Worm (Caenorhabditis elegans): ENCODE data around the gene ctl-2.
"Not testable (repeated sequence)": the region's sequence is repeated elsewhere in the genome, so short reads cannot be mapped to it uniquely, and the experiment has no call there.

ctl-2 gene

ce11 chrII:14301927-14302326, at the start of gene ctl-2:
Gene ctl-2, minus strand, starts transcription at chrII:14302027.
- not testable (repeated sequence) for TF ChIP-seq vab-15, rnt-1, elt-2 (tag; optimal IDR thresholded peaks at IDR 0.05)

- TF ChIP-seq aha-1 (tag; optimal IDR thresholded peaks at IDR 0.05) (no peak), pqm-1 (tag; optimal IDR thresholded peaks at IDR 0.05) (no peak), fkh-8 (tag; optimal IDR thresholded peaks at IDR 0.05) (no peak), ceh-63 (GFP tag; optimal IDR thresholded peaks at IDR 0.05) (no peak), sptf-1 (tag; optimal IDR thresholded peaks at IDR 0.05) (no peak), tlp-1 (tag; optimal IDR thresholded peaks at IDR 0.05) (no peak), fkh-4 (tag; optimal IDR thresholded peaks at IDR 0.05; ENCODE audit: borderline replicate concordance) (no peak), fos-1 (tag; optimal IDR thresholded peaks at IDR 0.05) (no peak), blmp-1 (tag; optimal IDR thresholded peaks at IDR 0.05) (no peak), elt-2 (tag; optimal IDR thresholded peaks at IDR 0.05) (no peak), elt-3 (tag; optimal IDR thresholded peaks at IDR 0.05) (no peak), unc-130 (tag; optimal IDR thresholded peaks at IDR 0.05) (no peak), lin-13 (GFP tag; optimal IDR thresholded peaks at IDR 0.05) (no peak), ztf-11 (tag; optimal IDR thresholded peaks at IDR 0.05) (no peak), ces-1 (GFP tag; optimal IDR thresholded peaks at IDR 0.05) (no peak)
Observed at ce11 chrII:14351352-14351751, 49.5 kb upstream of the ctl-2 start.

ce11 chrII:14350768-14351167, 48.9 kb upstream of the ctl-2 start:
- no peak for TF ChIP-seq egl-13 (tag; optimal IDR thresholded peaks at IDR 0.05)
- TF ChIP-seq hlh-17 (GFP tag; optimal IDR thresholded peaks at IDR 0.05; ENCODE audit: borderline replicate concordance): no peak
- TF ChIP-seq ztf-4 (tag; optimal IDR thresholded peaks at IDR 0.05): no peak
- no peak for TF ChIP-seq pqm-1 (tag; optimal IDR thresholded peaks at IDR 0.05)
- TF ChIP-seq jun-1 (tag; optimal IDR thresholded peaks at IDR 0.05): no peak
- TF ChIP-seq efl-3 (GFP tag; optimal IDR thresholded peaks at IDR 0.05): no peak
- no peak for TF ChIP-seq hpl-2 (GFP tag; optimal IDR thresholded peaks at IDR 0.05)
- TF ChIP-seq isw-1 (GFP tag; IDR thresholded peaks at IDR 0.05): no peak
- no peak for TF ChIP-seq lin-35 (GFP tag; optimal IDR thresholded peaks at IDR 0.05)
- TF ChIP-seq pax-3 (tag; optimal IDR thresholded peaks at IDR 0.05): no peak
- peak; percentile 60 for TF ChIP-seq nhr-85 (tag)
- no peak for TF ChIP-seq ets-5 (GFP tag; IDR thresholded peaks at IDR 0.05)
- no peak for TF ChIP-seq ceh-88 (GFP tag; IDR thresholded peaks at IDR 0.05)
- TF ChIP-seq nhr-11 (tag; optimal IDR thresholded peaks at IDR 0.05): no peak
- TF ChIP-seq vab-15 (tag; optimal IDR thresholded peaks at IDR 0.05): no peak
- peak; percentile 3 for TF ChIP-seq snu-23 (GFP tag; optimal IDR thresholded peaks at IDR 0.05)
- peak in 1 of 2 experiments; percentile 23 for TF ChIP-seq lsy-2 (tag; optimal IDR thresholded peaks at IDR 0.05)
- no peak for TF ChIP-seq ceh-63 (GFP tag; optimal IDR thresholded peaks at IDR 0.05)
- peak; percentile 5 for TF ChIP-seq nhr-71 (tag; optimal IDR thresholded peaks at IDR 0.05)
- TF ChIP-seq nhr-19 (GFP tag; conservative IDR thresholded peaks at IDR 0.05): no peak
- TF ChIP-seq dpl-1 (GFP tag; optimal IDR thresholded peaks at IDR 0.05): no peak
- TF ChIP-seq snpc-4 (tag; optimal IDR thresholded peaks at IDR 0.05): no peak

- TF ChIP-seq elt-3 (tag; optimal IDR thresholded peaks at IDR 0.05) (peak in 2 of 6 experiments; percentile 69 to 87), egl-13 (tag; optimal IDR thresholded peaks at IDR 0.05) (peak; percentile 52), C34B4.2 (tag; optimal IDR thresholded peaks at IDR 0.05) (no peak), lin-39 (tag; optimal IDR thresholded peaks at IDR 0.05) (peak; percentile 49), grh-1 (GFP tag; IDR thresholded peaks at IDR 0.05) (peak; percentile 54), pax-3 (tag; optimal IDR thresholded peaks at IDR 0.05) (peak; percentile 63), nhr-28 (tag; optimal IDR thresholded peaks at IDR 0.05) (no peak), F16B12.6 (tag; optimal IDR thresholded peaks at IDR 0.05) (peak; percentile 99), fos-1 (tag; optimal IDR thresholded peaks at IDR 0.05) (peak; percentile 86), aha-1 (tag; optimal IDR thresholded peaks at IDR 0.05) (peak; percentile 12), nhr-76 (tag; optimal IDR thresholded peaks at IDR 0.05) (no peak), ztf-11 (tag; optimal IDR thresholded peaks at IDR 0.05) (peak in 1 of 2 experiments; percentile 60), rnt-1 (tag; optimal IDR thresholded peaks at IDR 0.05) (peak; percentile 87), Y116A8C.19 (tag; optimal IDR thresholded peaks at IDR 0.05; ENCODE audit: borderline replicate concordance) (no peak), fkh-10 (GFP tag; optimal IDR thresholded peaks at IDR 0.05) (peak; percentile 68), ces-1 (GFP tag; optimal IDR thresholded peaks at IDR 0.05) (no peak), efl-1 (optimal IDR thresholded peaks at IDR 0.05) (peak; percentile 91 to 93), efl-1 (GFP tag; optimal IDR thresholded peaks at IDR 0.05 in 1 of 2) (peak; percentile 88 to 98), nhr-71 (tag; optimal IDR thresholded peaks at IDR 0.05) (peak; percentile 90), nhr-19 (GFP tag; conservative IDR thresholded peaks at IDR 0.05) (peak; percentile 81), nhr-237 (tag; optimal IDR thresholded peaks at IDR 0.05) (peak; percentile 36), ama-1 (optimal IDR thresholded peaks at IDR 0.05) (peak; percentile 63)
Observed at ce11 chrII:14349356-14349923, 47.6 kb upstream of the ctl-2 start, which contains the start of the genes Y54G11A.17, lin-7 and elof-1. Gene Y54G11A.17, minus strand, starts transcription at chrII:14349406. Gene lin-7, minus strand, starts transcription at chrII:14349406. Gene elof-1, plus strand, starts transcription at chrII:14349738.

All from whole organism, L1 larva.